Fruit fly (Drosophila melanogaster) whole organism, embryonic: ENCODE data around the gene RpL34b.

Source experiments
- Abd-B ChIP-seq: fragments of 200-800 bp; sonication (Bioruptor generic); optimal IDR thresholded peaks from 2 replicates; lab custom pipeline; 2018; ENCODE audit warnings: missing biosample characterization, mild to moderate bottlenecking, missing genetic modification characterization, moderate library complexity
- Adf1 ChIP-seq: fragments of 200-800 bp; sonication (Bioruptor generic); IDR thresholded peaks from 2 replicates; pipeline ENCODE4 v1.3.6; 2022; ENCODE audit warnings: missing biosample characterization, missing genetic modification characterization
- B-H2 ChIP-seq: fragments of 200-800 bp; sonication (Bioruptor generic); optimal IDR thresholded peaks from 2 replicates; lab custom pipeline; 2018; ENCODE audit warnings: missing biosample characterization, mild to moderate bottlenecking, missing genetic modification characterization
- CG11085 ChIP-seq: fragments of 200-800 bp; sonication (Bioruptor generic); IDR thresholded peaks from 2 replicates; pipeline ENCODE4 v1.3.6; 2022; ENCODE audit warnings: missing biosample characterization, missing genetic modification characterization
- CG11456 ChIP-seq: fragments of 200-800 bp; sonication (Bioruptor generic); IDR thresholded peaks from 3 replicates; pipeline ENCODE4 v1.3.6; 2022; ENCODE audit warnings: missing biosample characterization, missing genetic modification characterization
- CG12104 ChIP-seq: fragments of 200-800 bp; sonication (Bioruptor generic); optimal IDR thresholded peaks from 3 replicates; lab custom pipeline; 2016; ENCODE audit warnings: missing biosample characterization, missing genetic modification characterization
- CG13287 ChIP-seq: fragments of 200-800 bp; sonication (Bioruptor generic); IDR thresholded peaks from 2 replicates; pipeline ENCODE4 v1.3.6; 2022; ENCODE audit warnings: missing biosample characterization, missing genetic modification characterization; ENCODE audit not compliant: partially characterized antibody
- CG14667 ChIP-seq: fragments of 200-800 bp; sonication (Bioruptor generic); IDR thresholded peaks from 2 replicates; pipeline ENCODE4 v1.3.6; 2022; ENCODE audit warnings: missing biosample characterization, missing genetic modification characterization
- CG15601 ChIP-seq: fragments of 200-800 bp; sonication (Bioruptor generic); optimal IDR thresholded peaks from 3 replicates; lab custom pipeline; 2019; ENCODE audit warnings: missing biosample characterization, mild to moderate bottlenecking, missing genetic modification characterization, moderate library complexity
- CG1602 ChIP-seq: fragments of 200-800 bp; sonication (Bioruptor generic); optimal IDR thresholded peaks from 3 replicates; lab custom pipeline; 2016; ENCODE audit warnings: missing biosample characterization, missing genetic modification characterization
- CG16863 ChIP-seq: fragments of 200-800 bp; sonication (Bioruptor generic); optimal IDR thresholded peaks from 3 replicates; lab custom pipeline; 2016; ENCODE audit warnings: missing biosample characterization, missing genetic modification characterization
- CG18599 ChIP-seq: fragments of 200-800 bp; sonication (Bioruptor generic); optimal IDR thresholded peaks from 3 replicates; lab custom pipeline; 2017; ENCODE audit warnings: missing biosample characterization, missing genetic modification characterization, mild to moderate bottlenecking, moderate library complexity, missing genetic modification reagents
- CG18619 ChIP-seq: fragments of 200-800 bp; sonication (Bioruptor generic); optimal IDR thresholded peaks from 3 replicates; lab custom pipeline; 2017; ENCODE audit warnings: missing biosample characterization, mild to moderate bottlenecking, missing genetic modification characterization
- CG30403 ChIP-seq: fragments of 200-800 bp; sonication (Bioruptor generic); optimal IDR thresholded peaks from 3 replicates; lab custom pipeline; 2016; ENCODE audit warnings: missing biosample characterization, missing genetic modification characterization
- CG3065 ChIP-seq: fragments of 200-800 bp; sonication (Bioruptor generic); optimal IDR thresholded peaks from 2 replicates; lab custom pipeline; 2016; ENCODE audit warnings: missing biosample characterization, missing genetic modification characterization
- CG31441 ChIP-seq: fragments of 200-800 bp; sonication (Bioruptor generic); IDR thresholded peaks from 2 replicates; pipeline ENCODE4 v1.3.6; 2022; ENCODE audit warnings: missing biosample characterization, missing genetic modification characterization
- CG4730 ChIP-seq: fragments of 200-800 bp; sonication (Bioruptor generic); IDR thresholded peaks from 2 replicates; pipeline ENCODE4 v1.3.6; 2022; ENCODE audit warnings: missing biosample characterization, missing genetic modification characterization
- CG4820 ChIP-seq: fragments of 200-800 bp; sonication (Bioruptor generic); optimal IDR thresholded peaks from 3 replicates; lab custom pipeline; 2016; ENCODE audit warnings: missing biosample characterization, missing genetic modification characterization
- CG7357 ChIP-seq: fragments of 200-800 bp; sonication (Bioruptor generic); IDR thresholded peaks from 3 replicates; pipeline ENCODE4 v1.3.6; 2022; ENCODE audit warnings: missing biosample characterization, missing genetic modification characterization
- CG7963 ChIP-seq: fragments of 200-800 bp; sonication (Bioruptor generic); IDR thresholded peaks from 3 replicates; pipeline ENCODE4 v1.3.6; 2022; ENCODE audit warnings: missing biosample characterization, missing genetic modification characterization; ENCODE audit not compliant: partially characterized antibody
- CG8089 ChIP-seq: fragments of 200-800 bp; sonication (Bioruptor generic); optimal IDR thresholded peaks from 3 replicates; lab custom pipeline; 2016; ENCODE audit warnings: missing biosample characterization, missing genetic modification characterization
- CG8924 ChIP-seq: fragments of 200-800 bp; optimal IDR thresholded peaks from 3 replicates; lab custom pipeline; 2019; ENCODE audit warnings: missing biosample characterization, mild to moderate bottlenecking, missing genetic modification characterization, moderate library complexity
- CoRest ChIP-seq: fragments of 200-800 bp; sonication (Bioruptor generic); optimal IDR thresholded peaks from 3 replicates; lab custom pipeline; 2018; ENCODE audit warnings: missing biosample characterization, mild to moderate bottlenecking, missing genetic modification characterization, moderate library complexity
- D19B ChIP-seq: fragments of 200-800 bp; sonication (Bioruptor generic); optimal IDR thresholded peaks from 2 replicates; lab custom pipeline; 2017; ENCODE audit warnings: missing biosample characterization, mild to moderate bottlenecking, missing genetic modification characterization
- E2f1 ChIP-seq: fragments of 200-800 bp; sonication (Bioruptor generic); IDR thresholded peaks from 2 replicates; pipeline ENCODE4 v1.3.6; 2022; ENCODE audit warnings: missing biosample characterization, missing genetic modification characterization
- Elba2 ChIP-seq: fragments of 200-800 bp; sonication (Bioruptor generic); optimal IDR thresholded peaks from 3 replicates; lab custom pipeline; 2016; ENCODE audit warnings: missing biosample characterization, missing genetic modification characterization
- Fer2 ChIP-seq: fragments of 200-800 bp; sonication (Bioruptor generic); optimal IDR thresholded peaks from 2 replicates; lab custom pipeline; 2018; ENCODE audit warnings: missing biosample characterization, mild to moderate bottlenecking, missing genetic modification characterization, moderate library complexity
- HmgD ChIP-seq: fragments of 200-800 bp; sonication (Bioruptor generic); optimal IDR thresholded peaks from 3 replicates; lab custom pipeline; 2016; ENCODE audit warnings: missing biosample characterization, missing genetic modification characterization
- Six4 ChIP-seq: fragments of 200-800 bp; sonication (Bioruptor generic); optimal IDR thresholded peaks from 2 replicates; lab custom pipeline; 2016; ENCODE audit warnings: missing biosample characterization, missing genetic modification characterization
- bcd ChIP-seq: fragments of 200-800 bp; sonication (Bioruptor generic); optimal IDR thresholded peaks from 2 replicates; lab custom pipeline; 2017; ENCODE audit warnings: missing biosample characterization, mild to moderate bottlenecking, missing genetic modification characterization
- br ChIP-seq: fragments of >200 bp; optimal IDR thresholded peaks from 2 replicates; lab custom pipeline; 2017
- bsh ChIP-seq, 2 experiments: fragments of 200-800 bp; sonication (Bioruptor generic); optimal IDR thresholded peaks; 2 replicates each; lab custom pipeline; 2017 to 2018; ENCODE audit warnings: mild to moderate bottlenecking in 2 of 2, missing biosample characterization in 2 of 2, missing genetic modification characterization in 2 of 2, moderate library complexity in 1 of 2
- btn ChIP-seq: fragments of 200-800 bp; sonication (Bioruptor generic); optimal IDR thresholded peaks from 2 replicates; lab custom pipeline; 2016; ENCODE audit warnings: missing biosample characterization, missing genetic modification characterization
- caup ChIP-seq: fragments of 200-800 bp; sonication (Bioruptor generic); optimal IDR thresholded peaks from 3 replicates; lab custom pipeline; 2017; ENCODE audit warnings: missing biosample characterization, mild to moderate bottlenecking, missing genetic modification characterization, moderate library complexity; ENCODE audit not compliant: severe bottlenecking
- ci ChIP-seq: fragments of 200-800 bp; sonication (Bioruptor generic); IDR thresholded peaks from 3 replicates; pipeline ENCODE4 v1.3.6; 2022; ENCODE audit warnings: missing biosample characterization, missing genetic modification characterization
- da ChIP-seq: fragments of 200-800 bp; sonication (Bioruptor generic); optimal IDR thresholded peaks from 2 replicates; lab custom pipeline; 2016; ENCODE audit warnings: missing biosample characterization, missing genetic modification characterization
- dmrt99B ChIP-seq: fragments of 200-800 bp; sonication (Bioruptor generic); optimal IDR thresholded peaks from 2 replicates; lab custom pipeline; 2018; ENCODE audit warnings: missing biosample characterization, mild to moderate bottlenecking, missing genetic modification characterization, moderate library complexity
- gsb ChIP-seq: fragments of 200-800 bp; sonication (Bioruptor generic); IDR thresholded peaks from 2 replicates; pipeline ENCODE4 v1.3.6; 2022; ENCODE audit warnings: missing biosample characterization, missing genetic modification characterization
- jing ChIP-seq: fragments of 200-800 bp; sonication (Bioruptor generic); optimal IDR thresholded peaks from 2 replicates; lab custom pipeline; 2018; ENCODE audit warnings: missing biosample characterization, mild to moderate bottlenecking, missing genetic modification characterization
- kay ChIP-seq: fragments of 200-800 bp; sonication (Bioruptor generic); optimal IDR thresholded peaks from 2 replicates; lab custom pipeline; 2016; ENCODE audit warnings: missing biosample characterization, missing genetic modification characterization
- ken ChIP-seq: fragments of 200-800 bp; sonication (Bioruptor generic); IDR thresholded peaks from 3 replicates; pipeline ENCODE4 v1.3.6; 2022; ENCODE audit warnings: missing biosample characterization, missing genetic modification characterization
- nau ChIP-seq: fragments of 200-800 bp; sonication (Bioruptor generic); optimal IDR thresholded peaks from 3 replicates; lab custom pipeline; 2017; ENCODE audit warnings: missing biosample characterization, mild to moderate bottlenecking, missing genetic modification characterization, missing genetic modification reagents
- nerfin-1 ChIP-seq: fragments of 200-800 bp; sonication (Bioruptor generic); optimal IDR thresholded peaks from 3 replicates; lab custom pipeline; 2019; ENCODE audit warnings: missing biosample characterization, mild to moderate bottlenecking, missing genetic modification characterization, moderate library complexity
- nmo ChIP-seq: fragments of 200-800 bp; sonication (Bioruptor generic); optimal IDR thresholded peaks from 2 replicates; lab custom pipeline; 2018; ENCODE audit warnings: missing biosample characterization, mild to moderate bottlenecking, missing genetic modification characterization, moderate library complexity
- otp ChIP-seq: fragments of 200-800 bp; sonication (Bioruptor generic); IDR thresholded peaks from 3 replicates; pipeline ENCODE4, ENCODE4 v1.3.6; 2022; ENCODE audit warnings: missing biosample characterization, missing genetic modification characterization
- sens ChIP-seq: fragments of 200-800 bp; sonication (Bioruptor generic); peaks from one replicate; lab custom pipeline; 2016; ENCODE audit warnings: missing biosample characterization, missing genetic modification characterization
- sima ChIP-seq: fragments of 200-800 bp; sonication (Bioruptor generic); optimal IDR thresholded peaks from 2 replicates; lab custom pipeline; 2016; ENCODE audit warnings: missing biosample characterization, missing genetic modification characterization
- slou ChIP-seq: fragments of 200-800 bp; sonication (Bioruptor generic); optimal IDR thresholded peaks from 3 replicates; lab custom pipeline; 2016; ENCODE audit warnings: missing biosample characterization, missing genetic modification characterization
- tap ChIP-seq: fragments of 200-800 bp; optimal IDR thresholded peaks from 3 replicates; lab custom pipeline; 2019; ENCODE audit warnings: missing biosample characterization, mild to moderate bottlenecking, missing genetic modification characterization, moderate library complexity
- tna ChIP-seq: fragments of 200-800 bp; sonication (Bioruptor generic); IDR thresholded peaks from 2 replicates; pipeline ENCODE4 v1.3.6; 2022; ENCODE audit warnings: missing biosample characterization, missing genetic modification characterization; ENCODE audit not compliant: partially characterized antibody
- vfl ChIP-seq: fragments of 200-800 bp; sonication (Bioruptor generic); optimal IDR thresholded peaks from 2 replicates; lab custom pipeline; 2016; ENCODE audit warnings: missing biosample characterization, missing genetic modification characterization

RpL34b gene

dm6 chr3R:9401127-9401603 lies at the start of gene RpL34b, which contains the start of gene CG8132 (continued):
- TF ChIP-seq Fer2 (tag; lab: Kevin White, UChicago) (peak; percentile 96), CG7357 (GFP tag; lab: Robert Waterston, UW) (peak; percentile 83), CG12104 (peak; percentile 94), B-H2 (peak; percentile 99), CG30403 (GFP tag; lab: Kevin White, UChicago) (peak; percentile 98), CG31441 (GFP tag; lab: Robert Waterston, UW) (peak; percentile 94), ci (GFP tag; lab: Robert Waterston, UW) (peak; percentile 97), nerfin-1 (tag; lab: Kevin White, UChicago) (peak; percentile 92), kay (GFP tag; lab: Kevin White, UChicago) (peak; percentile 92), CoRest (tag; lab: Kevin White, UChicago) (peak; percentile 96), nau (GFP tag; lab: Kevin White, UChicago) (no peak), sima (peak; percentile 75), caup (peak; percentile 97), CG4820 (GFP tag; lab: Kevin White, UChicago) (peak; percentile 90), CG3065 (peak; percentile 88), otp (GFP tag; lab: Robert Waterston, UW) (peak; percentile 94), tna (GFP tag; lab: Robert Waterston, UW) (no peak; the same call in 1 of the 2 replicates), CG18599 (peak; percentile 97), CG15601 (peak; percentile 92), CG11085 (GFP tag; lab: Robert Waterston, UW) (peak; percentile 97), CG1602 (GFP tag; lab: Kevin White, UChicago) (peak; percentile 96), CG8924 (peak; percentile 95), HmgD (GFP tag; lab: Kevin White, UChicago) (peak; percentile 93), Six4 (GFP tag; lab: Kevin White, UChicago) (peak; percentile 86), CG14667 (GFP tag; lab: Robert Waterston, UW) (peak; percentile 95), dmrt99B (peak; percentile 91), Elba2 (GFP tag; lab: Kevin White, UChicago) (peak; percentile 88), tap (tag; lab: Kevin White, UChicago) (peak; percentile 89), sens (GFP tag; lab: Kevin White, UChicago) (peak; percentile 98), CG16863 (GFP tag; lab: Kevin White, UChicago) (peak; percentile 92), CG7963 (GFP tag; lab: Robert Waterston, UW) (no peak), nmo (GFP tag; lab: Kevin White, UChicago) (peak; percentile 95), CG8089 (GFP tag; lab: Kevin White, UChicago) (peak; percentile 94), Abd-B (peak; percentile 94), jing (GFP tag; lab: Kevin White, UChicago) (peak; percentile 75), vfl (GFP tag; lab: Kevin White, UChicago) (peak; percentile 98), bcd (GFP tag; lab: Kevin White, UChicago) (peak; percentile 97), bsh (GFP tag; optimal IDR thresholded peaks at IDR 0.05; lab: Kevin White, UChicago) (peak; percentile 47 to 93), br (lab: Kevin White, UChicago) (no peak), CG13287 (peak; percentile 46), da (GFP tag; lab: Kevin White, UChicago) (peak; percentile 95), Adf1 (GFP tag; lab: Robert Waterston, UW) (peak; percentile 79), btn (GFP tag; lab: Kevin White, UChicago) (peak; percentile 55), CG18619 (peak; percentile 96), D19B (GFP tag; lab: Kevin White, UChicago) (peak; percentile 87), slou (GFP tag; lab: Kevin White, UChicago) (peak; percentile 95), E2f1 (GFP tag; lab: Robert Waterston, UW) (peak; percentile 93), gsb (peak; percentile 93), CG11456 (peak; percentile 99), CG4730 (GFP tag; lab: Robert Waterston, UW) (peak; percentile 89), ken (GFP tag; lab: Robert Waterston, UW) (peak; percentile 98)
